Worm (Caenorhabditis elegans): Measurements from ENCODE around the gene oac-15.

oac-15 gene

DNA sequence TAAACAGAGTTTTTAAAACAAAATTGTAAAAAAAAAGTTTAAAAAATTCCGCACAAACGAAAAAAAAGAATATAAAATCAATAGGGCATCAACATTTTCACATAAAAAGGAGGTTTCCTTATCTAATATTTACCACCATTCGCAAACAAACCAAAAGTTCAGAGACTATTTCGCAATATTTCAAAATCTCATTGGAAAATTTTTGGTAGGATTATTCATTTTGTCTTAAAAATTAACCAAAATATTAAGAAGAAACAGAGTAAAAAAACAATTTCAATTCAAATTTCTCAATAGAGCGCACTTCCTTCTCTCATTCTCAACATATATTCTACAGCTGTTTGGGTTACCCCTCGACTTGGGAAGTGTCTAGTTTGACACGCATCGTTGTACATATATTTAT, 49.6 kb downstream of the oac-15 start:
- TF ChIP-seq hlh-13 (GFP tag; optimal IDR thresholded peaks at IDR 0.05) (no peak), pros-1 (tag; optimal IDR thresholded peaks at IDR 0.05) (no peak), pax-1 (tag; optimal IDR thresholded peaks at IDR 0.05) (no peak), ets-4 (tag; optimal IDR thresholded peaks at IDR 0.05) (no peak), sox-2 (GFP tag; IDR thresholded peaks at IDR 0.05) (no peak), fkh-6 (tag; optimal IDR thresholded peaks at IDR 0.05) (no peak), odd-2 (tag; optimal IDR thresholded peaks at IDR 0.05) (no peak), K09A11.1 (tag; optimal IDR thresholded peaks at IDR 0.05; ENCODE audit: insufficient read depth) (no peak)

DNA sequence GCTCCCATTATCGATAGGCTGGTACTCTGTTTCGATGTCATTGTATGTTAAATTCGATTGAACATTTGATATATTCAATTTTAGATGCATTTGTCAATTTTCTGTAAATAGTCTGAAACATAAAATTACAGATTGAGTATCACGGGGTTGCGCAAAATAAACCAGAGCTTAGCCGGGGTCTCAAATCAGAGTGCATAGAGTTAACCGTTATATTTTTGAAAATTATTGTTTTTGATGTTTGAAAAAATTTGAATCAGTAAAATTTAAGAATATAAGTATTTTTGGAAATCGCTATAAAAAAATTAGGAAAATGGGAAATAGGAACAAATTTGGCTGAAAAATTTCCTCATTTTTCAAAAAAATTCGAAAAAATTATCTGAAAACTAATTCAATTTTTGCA, 50.1 kb downstream of the oac-15 start, which contains the start of gene F10A3.17:
F10A3.17 (minus strand) TSS at position 101 of the 400 bp plus-strand sequence.
- TF ChIP-seq pha-2 (tag; optimal IDR thresholded peaks at IDR 0.05): no peak
- TF ChIP-seq ceh-6 (GFP tag; optimal IDR thresholded peaks at IDR 0.05): no peak
- TF ChIP-seq pros-1 (tag; optimal IDR thresholded peaks at IDR 0.05): no peak
- no peak for TF ChIP-seq sdc-2 (tag; optimal IDR thresholded peaks at IDR 0.05)

DNA sequence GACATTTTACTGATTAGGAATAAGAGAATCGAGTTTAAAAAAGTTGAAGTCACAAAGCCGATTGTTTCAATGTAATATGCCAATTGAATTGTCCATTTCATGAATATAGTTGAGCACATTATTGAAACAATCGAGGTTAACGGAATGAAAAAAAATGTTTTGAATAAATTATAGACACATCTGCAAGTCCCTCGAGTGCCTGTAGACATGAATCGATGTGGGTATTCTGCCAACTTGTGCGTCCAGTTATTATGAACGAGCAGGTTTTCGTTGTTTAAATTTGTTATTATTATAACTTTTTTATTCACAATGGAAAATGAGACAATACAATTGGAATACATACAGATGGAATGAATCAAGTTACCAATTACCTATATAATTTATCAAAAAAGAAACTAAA, 51.3 kb downstream of the oac-15 start, which contains the start of gene str-99:
str-99 (minus strand) TSS at position 101 of the 400 bp plus-strand sequence.
- TF ChIP-seq pat-9 (tag; optimal IDR thresholded peaks at IDR 0.05) (no peak), sdc-2 (tag; optimal IDR thresholded peaks at IDR 0.05) (no peak), ceh-34 (tag; optimal IDR thresholded peaks at IDR 0.05) (no peak), T23F11.4 (GFP tag; optimal IDR thresholded peaks at IDR 0.05) (no peak), dve-1 (tag; optimal IDR thresholded peaks at IDR 0.05) (no peak), unc-3 (GFP tag; conservative IDR thresholded peaks at IDR 0.05) (no peak), unc-3 (tag; optimal IDR thresholded peaks at IDR 0.05) (no peak), pqm-1 (tag; optimal IDR thresholded peaks at IDR 0.05) (no peak), C38D4.7 (GFP tag; optimal IDR thresholded peaks at IDR 0.05) (no peak), ahr-1 (tag; optimal IDR thresholded peaks at IDR 0.05) (no peak), dmd-4 (tag; optimal IDR thresholded peaks at IDR 0.05; ENCODE audit: borderline replicate concordance) (no peak), npax-4 (tag; optimal IDR thresholded peaks at IDR 0.05) (no peak), hlh-13 (GFP tag; optimal IDR thresholded peaks at IDR 0.05) (no peak), ceh-18 (tag; optimal IDR thresholded peaks at IDR 0.05) (no peak), pros-1 (tag; optimal IDR thresholded peaks at IDR 0.05) (no peak), C08G9.2 (tag; optimal IDR thresholded peaks at IDR 0.05) (no peak)

Measured in whole organism, late embryonic.